Worm (Caenorhabditis elegans) whole organism, mixed stage, embryonic: Measurements from ENCODE around the gene nxf-1.

Source experiments
- ceh-43 ChIP-seq: fragments of 200-800 bp; sonication (Bioruptor generic); optimal IDR thresholded peaks from 2 replicates; lab custom pipeline; 2018; ENCODE audit warnings: mild to moderate bottlenecking, missing genetic modification characterization, moderate library complexity, missing compliant biosample characterization
- elt-1 ChIP-seq: sonication (generic microtip); optimal IDR thresholded peaks from 2 replicates; lab custom pipeline; 2017; ENCODE audit warnings: missing genetic modification characterization, mild to moderate bottlenecking, missing compliant biosample characterization, antibody characterized with exemption, moderate library complexity, borderline replicate concordance; ENCODE audit not compliant: insufficient read depth
- elt-3 ChIP-seq: fragments of 150-350 bp; optimal IDR thresholded peaks from 2 replicates; lab custom pipeline; 2014; ENCODE audit warnings: missing biosample characterization, missing genetic modification characterization
- mep-1 ChIP-seq: fragments of 150-350 bp; optimal IDR thresholded peaks from 2 replicates; lab custom pipeline; 2017; ENCODE audit warnings: missing biosample characterization, missing genetic modification reagents, missing genetic modification characterization, inconsistent platforms
- nhr-12 ChIP-seq: fragments of 150-350 bp; optimal IDR thresholded peaks from 2 replicates; lab custom pipeline; 2014; ENCODE audit warnings: missing biosample characterization, missing genetic modification characterization
- nhr-2 ChIP-seq: fragments of 150-350 bp; optimal IDR thresholded peaks from 2 replicates; lab custom pipeline; 2014; ENCODE audit warnings: missing biosample characterization, missing genetic modification characterization
- nhr-237 ChIP-seq: fragments of 150-350 bp; optimal IDR thresholded peaks from 2 replicates; lab custom pipeline; 2014; ENCODE audit warnings: missing biosample characterization, missing genetic modification characterization
- pha-4 ChIP-seq: fragments of 150-350 bp; optimal IDR thresholded peaks from 2 replicates; lab custom pipeline; 2018; ENCODE audit warnings: missing biosample characterization, missing genetic modification reagents, missing genetic modification characterization
- snpc-4 ChIP-seq: fragments of 150-350 bp; optimal IDR thresholded peaks from 2 replicates; lab custom pipeline; 2014; ENCODE audit warnings: missing biosample characterization, missing genetic modification characterization
- zip-8 ChIP-seq: fragments of 150-350 bp; optimal IDR thresholded peaks from 2 replicates; lab custom pipeline; 2014; ENCODE audit warnings: missing biosample characterization, missing genetic modification characterization

- TF ChIP-seq elt-3 (no peak), nhr-237 (no peak), nhr-12 (no peak), elt-1 (no peak), snpc-4 (no peak), nhr-2 (tag; lab: Kevin White, UChicago) (no peak), mep-1 (no peak), zip-8 (no peak), pha-4 (tag; lab: Kevin White, UChicago) (no peak), ceh-43 (GFP tag; lab: Kevin White, UChicago) (no peak)
These were observed 45.4 kb downstream of the nxf-1 start for ce11 chrV:14369412-14369811.
